Fruit fly (Drosophila melanogaster) whole organism, wandering third instar larva: Measurements from ENCODE around the gene cnir.

Experiments used
- GATAd ChIP-seq: sonication (Bioruptor generic); optimal IDR thresholded peaks from 2 replicates; lab custom pipeline; 2016; ENCODE audit warnings: missing biosample characterization, missing genetic modification characterization
- Myc ChIP-seq: fragments of >200 bp; optimal IDR thresholded peaks from 2 replicates; lab custom pipeline; 2017
- dmrt93B ChIP-seq: fragments of 200-800 bp; sonication (Bioruptor generic); optimal IDR thresholded peaks from 2 replicates; lab custom pipeline; 2018; ENCODE audit warnings: missing biosample characterization, mild to moderate bottlenecking, missing genetic modification characterization
- pan ChIP-seq: fragments of >200 bp; optimal IDR thresholded peaks from 2 replicates; lab custom pipeline; 2017
- tai ChIP-seq: sonication (Bioruptor generic); optimal IDR thresholded peaks from 2 replicates; lab custom pipeline; 2016; ENCODE audit warnings: missing biosample characterization, missing genetic modification characterization

- no peak for TF ChIP-seq tai
- no peak for TF ChIP-seq GATAd (GFP tag; lab: Kevin White, UChicago)
- TF ChIP-seq pan (lab: Kevin White, UChicago), result no peak
- no peak for TF ChIP-seq Myc (lab: Kevin White, UChicago)
- TF ChIP-seq dmrt93B (GFP tag; lab: Kevin White, UChicago), result peak; percentile 38
Observed at dm6 chr2L:3011484-3011883, 28.1 kb downstream of the cnir start.
